Fruit fly (Drosophila melanogaster) whole organism: Measurements from ENCODE around the gene Eig71Ei.

ENCODE experiments used
- CG8478 ChIP-seq: fragments of >200 bp; optimal IDR thresholded peaks from 2 replicates; lab custom pipeline; 2018; ENCODE audit warnings: inconsistent platforms
- Dll ChIP-seq: fragments of >200 bp; optimal IDR thresholded peaks from 2 replicates; lab custom pipeline; 2017
- EcR ChIP-seq, 2 experiments: fragments of >200 bp; optimal IDR thresholded peaks; 2 replicates each; lab custom pipeline; 2017; ENCODE audit warnings: missing biosample characterization in 2 of 2, missing genetic modification characterization in 2 of 2, missing genetic modification reagents in 2 of 2
- pan ChIP-seq: fragments of >200 bp; optimal IDR thresholded peaks from 2 replicates; lab custom pipeline; 2017
- psq ChIP-seq: fragments of >200 bp; optimal IDR thresholded peaks from 2 replicates; lab custom pipeline; 2017
- usp ChIP-seq: fragments of >200 bp; optimal IDR thresholded peaks from 2 replicates; lab custom pipeline; 2017; ENCODE audit warnings: missing biosample characterization, missing genetic modification characterization, mixed read lengths

DNA sequence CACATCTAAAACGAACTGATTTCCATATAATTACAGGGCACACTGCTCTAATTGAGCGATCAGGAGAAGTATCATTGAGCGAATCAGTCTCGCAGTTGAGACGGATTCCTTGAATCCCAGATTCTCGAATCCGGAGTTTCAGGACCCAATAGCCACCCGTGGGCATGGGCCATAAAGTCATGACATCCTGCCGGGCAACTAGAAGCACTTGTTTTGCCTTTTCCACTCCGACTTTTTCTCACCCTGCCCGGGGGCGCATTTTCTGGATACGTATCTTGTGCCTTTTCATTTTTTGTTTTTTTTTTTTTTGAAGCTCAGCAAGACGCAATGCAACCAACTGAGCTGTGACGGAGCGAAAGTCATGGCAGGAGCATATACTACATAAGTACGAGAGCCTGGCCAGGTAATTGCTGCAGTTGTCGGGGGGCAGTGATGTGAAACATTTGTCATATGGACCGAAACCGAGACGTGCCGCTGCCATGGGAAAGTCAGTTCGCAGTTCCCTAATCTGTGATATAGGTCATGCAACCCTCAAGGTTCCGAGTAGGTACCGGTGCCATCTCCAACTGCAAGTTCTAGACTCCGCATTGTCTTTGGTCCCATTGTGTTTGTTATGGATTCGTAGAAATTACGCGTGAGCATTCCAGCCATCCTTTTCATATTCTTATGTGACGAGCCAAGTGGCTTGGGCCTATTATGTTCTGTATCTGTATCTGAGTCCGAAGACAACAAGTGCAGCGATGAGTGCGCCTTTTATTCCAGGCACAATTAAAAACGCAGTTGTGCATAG, 44.0 kb downstream of the Eig71Ei start:
- TF ChIP-seq Dll (lab: Kevin White, UChicago): no peak
- TF ChIP-seq psq (lab: Kevin White, UChicago): no peak
- no peak for TF ChIP-seq usp (GFP tag; lab: Kevin White, UChicago)
- no peak for TF ChIP-seq pan (lab: Kevin White, UChicago)
- no peak for TF ChIP-seq CG8478 (lab: Kevin White, UChicago)
- peak in 1 of 2 experiments; percentile 28 for TF ChIP-seq EcR (GFP tag; optimal IDR thresholded peaks at IDR 0.05; lab: Kevin White, UChicago)
